1 fruit fly cellular context compared by ENCODE assay signal in genomic region chrX:19268484-19269068, dm6.
TF ChIP-seq lines count a peak whose summit lies in the region.

Gene CG8010 (minus strand): TSS chrX:19268896.

TF ChIP-seq in whole organism, embryonic, 481 proteins besides CTCF, POLR2A, EP300 and RAD21 (continued from another document and continues in another):
- no peak for TF ChIP-seq PHDP (tag; optimal IDR thresholded peaks at IDR 0.05; lab: Kevin White, UChicago)
- TF ChIP-seq yki (optimal IDR thresholded peaks at IDR 0.05; lab: Kevin White, UChicago): no peak
- TF ChIP-seq CG12236 (GFP tag; optimal IDR thresholded peaks at IDR 0.05; lab: Kevin White, UChicago): no peak
- TF ChIP-seq hth (optimal IDR thresholded peaks at IDR 0.05; lab: Kevin White, UChicago): no peak
- no peak for TF ChIP-seq NC2β (GFP tag; optimal IDR thresholded peaks at IDR 0.05; lab: Kevin White, UChicago)
- TF ChIP-seq CG3726 (GFP tag; IDR thresholded peaks at IDR 0.05; lab: Robert Waterston, UW): no peak
- TF ChIP-seq CG6272 (GFP tag; IDR thresholded peaks at IDR 0.05; lab: Robert Waterston, UW): no peak
- no peak for TF ChIP-seq CG12299 (tag; optimal IDR thresholded peaks at IDR 0.05; lab: Kevin White, UChicago)
- peak; percentile 42; the same call in 1 of the 2 replicates for TF ChIP-seq nerfin-2 (GFP tag; IDR thresholded peaks at IDR 0.05; lab: Robert Waterston, UW; ENCODE audit: partially characterized antibody)
- no peak for TF ChIP-seq CG12942 (GFP tag; optimal IDR thresholded peaks at IDR 0.05; lab: Kevin White, UChicago)
- TF ChIP-seq pho (GFP tag; optimal IDR thresholded peaks at IDR 0.05; lab: Kevin White, UChicago): no peak
- peak; percentile 48; the same call in 1 of the 2 replicates for TF ChIP-seq chm (GFP tag; IDR thresholded peaks at IDR 0.05; lab: Robert Waterston, UW)
- TF ChIP-seq Ets65A (GFP tag; lab: Kevin White, UChicago): no peak
- no peak for TF ChIP-seq CG5245 (GFP tag; optimal IDR thresholded peaks at IDR 0.05; lab: Kevin White, UChicago)
- TF ChIP-seq CrebB (tag; optimal IDR thresholded peaks at IDR 0.05; lab: Kevin White, UChicago): no peak
- no peak for TF ChIP-seq CG1529 (GFP tag; optimal IDR thresholded peaks at IDR 0.05; lab: Kevin White, UChicago)
- TF ChIP-seq tio (GFP tag; optimal IDR thresholded peaks at IDR 0.05; lab: Kevin White, UChicago): no peak
- TF ChIP-seq sna (GFP tag; IDR thresholded peaks at IDR 0.05; lab: Robert Waterston, UW; ENCODE audit: partially characterized antibody): no peak; the same call in 1 of the 2 replicates
- no peak for TF ChIP-seq Xbp1 (GFP tag; optimal IDR thresholded peaks at IDR 0.05; lab: Kevin White, UChicago)
- peak; percentile 73 for TF ChIP-seq CG13287 (GFP tag; IDR thresholded peaks at IDR 0.05; lab: Robert Waterston, UW; ENCODE audit: partially characterized antibody)
- TF ChIP-seq gfzf (GFP tag; optimal IDR thresholded peaks at IDR 0.05; lab: Kevin White, UChicago): peak; percentile 35
- TF ChIP-seq Chrac-16 (GFP tag; optimal IDR thresholded peaks at IDR 0.05; lab: Kevin White, UChicago): no peak
- TF ChIP-seq tap (tag; optimal IDR thresholded peaks at IDR 0.05; lab: Kevin White, UChicago): no peak
- no peak for TF ChIP-seq CG6683 (GFP tag; optimal IDR thresholded peaks at IDR 0.05; lab: Kevin White, UChicago)
- 0 out of 3 replicates have a peak, but pooled peaks have one; percentile 13 for TF ChIP-seq knrl (GFP tag; IDR thresholded peaks at IDR 0.05; lab: Robert Waterston, UW; ENCODE audit: partially characterized antibody)
- TF ChIP-seq Scr (GFP tag; IDR thresholded peaks at IDR 0.05; lab: Robert Waterston, UW; ENCODE audit: partially characterized antibody): peak; percentile 41
- TF ChIP-seq CG17802 (tag; optimal IDR thresholded peaks at IDR 0.05; lab: Kevin White, UChicago): no peak
- peak; percentile 92 for TF ChIP-seq E2f2 (GFP tag; IDR thresholded peaks at IDR 0.05; lab: Robert Waterston, UW)
- peak; percentile 41; the same call in 1 of the 2 replicates for TF ChIP-seq amos (GFP tag; IDR thresholded peaks at IDR 0.05; lab: Robert Waterston, UW; ENCODE audit: partially characterized antibody)
- no peak for TF ChIP-seq ERR (GFP tag; optimal IDR thresholded peaks at IDR 0.05; lab: Kevin White, UChicago)
- no peak for TF ChIP-seq lola (GFP tag; optimal IDR thresholded peaks at IDR 0.05; lab: Kevin White, UChicago)
- TF ChIP-seq Ets97D (GFP tag; optimal IDR thresholded peaks at IDR 0.05; lab: Kevin White, UChicago): peak; percentile 11
- TF ChIP-seq grau (tag; optimal IDR thresholded peaks at IDR 0.05; lab: Kevin White, UChicago): peak; percentile 39
- TF ChIP-seq CG11093 (GFP tag; IDR thresholded peaks at IDR 0.05; lab: Robert Waterston, UW): no peak
- TF ChIP-seq her (GFP tag; optimal IDR thresholded peaks at IDR 0.05; lab: Kevin White, UChicago): peak; percentile 30
- no peak for TF ChIP-seq CG10274 (GFP tag; optimal IDR thresholded peaks at IDR 0.05; lab: Kevin White, UChicago)
- peak; percentile 63 for TF ChIP-seq bbx (GFP tag; IDR thresholded peaks at IDR 0.05; lab: Robert Waterston, UW; ENCODE audit: partially characterized antibody)
- no peak for TF ChIP-seq CG30020 (tag; optimal IDR thresholded peaks at IDR 0.05; lab: Kevin White, UChicago)
- TF ChIP-seq lmd (GFP tag; IDR thresholded peaks at IDR 0.05; lab: Robert Waterston, UW): peak; percentile 13; the same call in 1 of the 2 replicates
- TF ChIP-seq CG2120 (GFP tag; optimal IDR thresholded peaks at IDR 0.05; lab: Kevin White, UChicago): peak; percentile 55
- no peak for TF ChIP-seq C15 (GFP tag; IDR thresholded peaks at IDR 0.05; lab: Robert Waterston, UW)
- TF ChIP-seq CG12155 (GFP tag; optimal IDR thresholded peaks at IDR 0.05; lab: Kevin White, UChicago): peak; percentile 68
- TF ChIP-seq pnt (GFP tag; optimal IDR thresholded peaks at IDR 0.05; lab: Kevin White, UChicago): no peak
- TF ChIP-seq Spps (tag; optimal IDR thresholded peaks at IDR 0.05; lab: Kevin White, UChicago): no peak
- TF ChIP-seq CG10366 (GFP tag; IDR thresholded peaks at IDR 0.05; lab: Robert Waterston, UW): peak; percentile 24; the same call in 1 of the 2 replicates
- TF ChIP-seq jumu (GFP tag; optimal IDR thresholded peaks at IDR 0.05; lab: Kevin White, UChicago): no peak
- no peak for TF ChIP-seq CG17612 (GFP tag; IDR thresholded peaks at IDR 0.05; lab: Robert Waterston, UW)
- no peak for TF ChIP-seq sc (optimal IDR thresholded peaks at IDR 0.05; lab: Kevin White, UChicago)
- no peak for TF ChIP-seq sc (GFP tag; optimal IDR thresholded peaks at IDR 0.05; lab: Kevin White, UChicago)
- TF ChIP-seq fu2 (GFP tag; optimal IDR thresholded peaks at IDR 0.05; lab: Kevin White, UChicago): peak; percentile 7
- TF ChIP-seq kay (GFP tag; optimal IDR thresholded peaks at IDR 0.05; lab: Kevin White, UChicago): no peak
- TF ChIP-seq CG7556 (GFP tag; optimal IDR thresholded peaks at IDR 0.05; lab: Kevin White, UChicago): no peak
- peak; percentile 79 for TF ChIP-seq Dref (GFP tag; IDR thresholded peaks at IDR 0.05; lab: Robert Waterston, UW)
- TF ChIP-seq Sry-δ (GFP tag; optimal IDR thresholded peaks at IDR 0.05; lab: Kevin White, UChicago): peak; percentile 54
- TF ChIP-seq lov (optimal IDR thresholded peaks at IDR 0.05; lab: Kevin White, UChicago): no peak
- no peak for TF ChIP-seq lov (GFP tag; IDR thresholded peaks at IDR 0.05; lab: Robert Waterston, UW)
- peak; percentile 56 for TF ChIP-seq CG9932 (GFP tag; IDR thresholded peaks at IDR 0.05; lab: Robert Waterston, UW)
- TF ChIP-seq NFAT (GFP tag; IDR thresholded peaks at IDR 0.05; lab: Robert Waterston, UW): 0 out of 2 replicates have a peak, but pooled peaks have one; percentile 9
- no peak for TF ChIP-seq gem (tag; optimal IDR thresholded peaks at IDR 0.05; lab: Kevin White, UChicago)
- no peak for TF ChIP-seq fd3F (GFP tag; optimal IDR thresholded peaks at IDR 0.05; lab: Kevin White, UChicago)
- no peak for TF ChIP-seq CG17912 (GFP tag; optimal IDR thresholded peaks at IDR 0.05; lab: Kevin White, UChicago)
- no peak for TF ChIP-seq CG12071 (GFP tag; optimal IDR thresholded peaks at IDR 0.05; lab: Kevin White, UChicago)
- TF ChIP-seq CG30431 (GFP tag; optimal IDR thresholded peaks at IDR 0.05; lab: Kevin White, UChicago): no peak
- no peak for TF ChIP-seq CG5180 (GFP tag; optimal IDR thresholded peaks at IDR 0.05; lab: Kevin White, UChicago)
- peak; percentile 48; the same call in 1 of the 3 replicates for TF ChIP-seq zfh1 (GFP tag; IDR thresholded peaks at IDR 0.05; lab: Robert Waterston, UW)
- TF ChIP-seq Deaf1 (tag; optimal IDR thresholded peaks at IDR 0.05; lab: Kevin White, UChicago): no peak
- no peak for TF ChIP-seq nau (GFP tag; optimal IDR thresholded peaks at IDR 0.05; lab: Kevin White, UChicago)
- no peak for TF ChIP-seq Kr (GFP tag; optimal IDR thresholded peaks at IDR 0.05; lab: Kevin White, UChicago)
- TF ChIP-seq CG12659 (GFP tag; optimal IDR thresholded peaks at IDR 0.05; lab: Kevin White, UChicago): peak; percentile 46
- no peak for TF ChIP-seq CG8765 (GFP tag; IDR thresholded peaks at IDR 0.05; lab: Robert Waterston, UW)
- no peak for TF ChIP-seq Hr3 (GFP tag; optimal IDR thresholded peaks at IDR 0.05; lab: Kevin White, UChicago)
- TF ChIP-seq CG30403 (GFP tag; optimal IDR thresholded peaks at IDR 0.05; lab: Kevin White, UChicago): peak; percentile 25
- TF ChIP-seq Rx (GFP tag; IDR thresholded peaks at IDR 0.05; lab: Robert Waterston, UW): no peak
- no peak for TF ChIP-seq CG33213 (GFP tag; optimal IDR thresholded peaks at IDR 0.05; lab: Kevin White, UChicago)
- TF ChIP-seq unc-4 (GFP tag; IDR thresholded peaks at IDR 0.05; lab: Robert Waterston, UW; ENCODE audit: partially characterized antibody): peak; percentile 47; the same call in 1 of the 2 replicates
- peak; percentile 17 for TF ChIP-seq HLHmδ (GFP tag; optimal IDR thresholded peaks at IDR 0.05; lab: Kevin White, UChicago)
- TF ChIP-seq stwl (tag; optimal IDR thresholded peaks at IDR 0.05; lab: Kevin White, UChicago): peak; percentile 47
- no peak for TF ChIP-seq CG16815 (GFP tag; optimal IDR thresholded peaks at IDR 0.05; lab: Kevin White, UChicago)
- no peak for TF ChIP-seq CG3838 (GFP tag; optimal IDR thresholded peaks at IDR 0.05; lab: Kevin White, UChicago)
- no peak for TF ChIP-seq Vsx1 (GFP tag; optimal IDR thresholded peaks at IDR 0.05; lab: Kevin White, UChicago)
- no peak for TF ChIP-seq CG1602 (GFP tag; optimal IDR thresholded peaks at IDR 0.05; lab: Kevin White, UChicago)
- TF ChIP-seq CG34422 (GFP tag; IDR thresholded peaks at IDR 0.05; lab: Robert Waterston, UW): no peak
- TF ChIP-seq CG3281 (GFP tag; optimal IDR thresholded peaks at IDR 0.05; lab: Kevin White, UChicago): peak; percentile 44
- peak; percentile 16; the same call in 1 of the 2 replicates for TF ChIP-seq CG4360 (GFP tag; IDR thresholded peaks at IDR 0.05; lab: Robert Waterston, UW)
- peak; percentile 22 for TF ChIP-seq Max (GFP tag; optimal IDR thresholded peaks at IDR 0.05; lab: Kevin White, UChicago)
- TF ChIP-seq YL-1 (GFP tag; optimal IDR thresholded peaks at IDR 0.05; lab: Kevin White, UChicago): peak; percentile 71
- no peak for TF ChIP-seq sd (tag; optimal IDR thresholded peaks at IDR 0.05; lab: Kevin White, UChicago)
- TF ChIP-seq CG3847 (GFP tag; IDR thresholded peaks at IDR 0.05; lab: Robert Waterston, UW): no peak
- no peak for TF ChIP-seq Dip3 (GFP tag; optimal IDR thresholded peaks at IDR 0.05; lab: Kevin White, UChicago)
- no peak for TF ChIP-seq gsb (GFP tag; IDR thresholded peaks at IDR 0.05; lab: Robert Waterston, UW)
- TF ChIP-seq CG17568 (GFP tag; optimal IDR thresholded peaks at IDR 0.05; lab: Kevin White, UChicago): no peak
- peak; percentile 38; the same call in 1 of the 3 replicates for TF ChIP-seq CG16813 (GFP tag; IDR thresholded peaks at IDR 0.05; lab: Robert Waterston, UW; ENCODE audit: partially characterized antibody)
- TF ChIP-seq CG6654 (GFP tag; optimal IDR thresholded peaks at IDR 0.05; lab: Kevin White, UChicago): no peak
- no peak for TF ChIP-seq CG1647 (GFP tag; optimal IDR thresholded peaks at IDR 0.05; lab: Kevin White, UChicago)
- no peak for TF ChIP-seq Atf-2 (GFP tag; optimal IDR thresholded peaks at IDR 0.05; lab: Kevin White, UChicago)
- peak; percentile 4 for TF ChIP-seq phol (tag; optimal IDR thresholded peaks at IDR 0.05; lab: Kevin White, UChicago)
- peak; percentile 28 for TF ChIP-seq CG9609 (GFP tag; optimal IDR thresholded peaks at IDR 0.05; lab: Kevin White, UChicago)
- peak; percentile 33; the same call in 1 of the 3 replicates for TF ChIP-seq Dbx (GFP tag; IDR thresholded peaks at IDR 0.05; lab: Robert Waterston, UW)
- TF ChIP-seq slp2 (GFP tag; optimal IDR thresholded peaks at IDR 0.05; lab: Kevin White, UChicago): no peak
- no peak for TF ChIP-seq CG18011 (GFP tag; optimal IDR thresholded peaks at IDR 0.05; lab: Kevin White, UChicago)
- TF ChIP-seq otp (GFP tag; IDR thresholded peaks at IDR 0.05; lab: Robert Waterston, UW): 0 out of 3 replicates have a peak, but pooled peaks have one; percentile 17
- no peak for TF ChIP-seq corto (GFP tag; optimal IDR thresholded peaks at IDR 0.05; lab: Kevin White, UChicago)
- TF ChIP-seq Atf6 (GFP tag; IDR thresholded peaks at IDR 0.05; lab: Robert Waterston, UW): peak; percentile 32; the same call in 1 of the 2 replicates
- no peak for TF ChIP-seq scrt (GFP tag; optimal IDR thresholded peaks at IDR 0.05; lab: Kevin White, UChicago)
- peak; percentile 33; the same call in 1 of the 2 replicates for TF ChIP-seq CG32532 (GFP tag; IDR thresholded peaks at IDR 0.05; lab: Robert Waterston, UW)
- no peak for TF ChIP-seq CG16779 (GFP tag; IDR thresholded peaks at IDR 0.05; lab: Robert Waterston, UW)
- no peak for TF ChIP-seq CG11723 (GFP tag; optimal IDR thresholded peaks at IDR 0.05; lab: Kevin White, UChicago)
- TF ChIP-seq Dfd (GFP tag; optimal IDR thresholded peaks at IDR 0.05; lab: Kevin White, UChicago): no peak
- no peak for TF ChIP-seq TFAM (GFP tag; optimal IDR thresholded peaks at IDR 0.05; lab: Kevin White, UChicago)
- TF ChIP-seq Hr78 (GFP tag; optimal IDR thresholded peaks at IDR 0.05; lab: Kevin White, UChicago): no peak
- peak; percentile 80 for TF ChIP-seq Med (GFP tag; lab: Kevin White, UChicago)
- no peak for TF ChIP-seq psq (GFP tag; optimal IDR thresholded peaks at IDR 0.05; lab: Kevin White, UChicago)
- no peak for TF ChIP-seq cato (GFP tag; optimal IDR thresholded peaks at IDR 0.05; lab: Kevin White, UChicago; ENCODE audit: borderline replicate concordance)
- 0 out of 4 replicates have a peak, but pooled peaks have one; percentile 67 for TF ChIP-seq chinmo (GFP tag; IDR thresholded peaks at IDR 0.05; lab: Robert Waterston, UW; ENCODE audit: partially characterized antibody)
- TF ChIP-seq vvl (GFP tag; IDR thresholded peaks at IDR 0.05; lab: Robert Waterston, UW): peak; percentile 40; the same call in 1 of the 2 replicates
- no peak for TF ChIP-seq Gsc (GFP tag; IDR thresholded peaks at IDR 0.05; lab: Robert Waterston, UW)
- TF ChIP-seq CG8089 (GFP tag; optimal IDR thresholded peaks at IDR 0.05; lab: Kevin White, UChicago): no peak
- no peak for TF ChIP-seq CG9876 (GFP tag; optimal IDR thresholded peaks at IDR 0.05; lab: Kevin White, UChicago)
- no peak for TF ChIP-seq Mrtf (GFP tag; IDR thresholded peaks at IDR 0.05; lab: Robert Waterston, UW)
- TF ChIP-seq Lim3 (GFP tag; IDR thresholded peaks at IDR 0.05; lab: Robert Waterston, UW): no peak
- no peak for TF ChIP-seq cg (GFP tag; optimal IDR thresholded peaks at IDR 0.05; lab: Kevin White, UChicago)
- no peak for TF ChIP-seq CG15269 (tag; optimal IDR thresholded peaks at IDR 0.05; lab: Kevin White, UChicago)
- TF ChIP-seq Ptx1 (GFP tag; IDR thresholded peaks at IDR 0.05; lab: Robert Waterston, UW): peak; percentile 33; the same call in 1 of the 2 replicates
- TF ChIP-seq CG31388 (GFP tag; optimal IDR thresholded peaks at IDR 0.05; lab: Kevin White, UChicago): no peak
- no peak for TF ChIP-seq Sry-β (GFP tag; optimal IDR thresholded peaks at IDR 0.05; lab: Kevin White, UChicago)
- TF ChIP-seq CG17829 (tag; optimal IDR thresholded peaks at IDR 0.05; lab: Kevin White, UChicago): peak; percentile 41
- no peak for TF ChIP-seq Poxn (GFP tag; IDR thresholded peaks at IDR 0.05; lab: Robert Waterston, UW)
- no peak for TF ChIP-seq CG10431 (GFP tag; optimal IDR thresholded peaks at IDR 0.05; lab: Kevin White, UChicago)
- peak; percentile 81 for TF ChIP-seq zf30C (GFP tag; optimal IDR thresholded peaks at IDR 0.05; lab: Kevin White, UChicago)
- TF ChIP-seq Six4 (GFP tag; optimal IDR thresholded peaks at IDR 0.05; lab: Kevin White, UChicago): no peak
- TF ChIP-seq Drgx (GFP tag; IDR thresholded peaks at IDR 0.05; lab: Robert Waterston, UW): 0 out of 2 replicates have a peak, but pooled peaks have one; percentile 30
- TF ChIP-seq Xrp1 (GFP tag; IDR thresholded peaks at IDR 0.05; lab: Robert Waterston, UW): no peak
- no peak for TF ChIP-seq slou (GFP tag; optimal IDR thresholded peaks at IDR 0.05; lab: Kevin White, UChicago)
